Worm (Caenorhabditis elegans) whole organism, midembryonic: ENCODE data around the gene mca-3.

Source experiments
- T22C8.4 ChIP-seq: fragments of 200-800 bp; sonication (Bioruptor generic); IDR thresholded peaks from 2 replicates; pipeline ENCODE4 v1.3.6; 2022; ENCODE audit warnings: missing genetic modification characterization, missing compliant biosample characterization
- cog-1 ChIP-seq: sonication (generic microtip); optimal IDR thresholded peaks from 2 replicates; lab custom pipeline; 2016; ENCODE audit warnings: missing genetic modification characterization, missing compliant biosample characterization
- flt-1 ChIP-seq: fragments of 200-800 bp; sonication (Bioruptor generic); IDR thresholded peaks from 2 replicates; pipeline ENCODE4 v1.3.6; 2022; ENCODE audit warnings: missing genetic modification characterization, missing compliant biosample characterization
- klf-2 ChIP-seq: fragments of 200-800 bp; sonication (Bioruptor generic); conservative IDR thresholded peaks from 2 replicates; pipeline ENCODE4 v1.3.6; 2022; ENCODE audit warnings: missing genetic modification reagents, missing genetic modification characterization, missing compliant biosample characterization
- med-1 ChIP-seq: sonication (generic microtip); optimal IDR thresholded peaks from 2 replicates; lab custom pipeline; 2017; ENCODE audit warnings: missing genetic modification characterization, mild to moderate bottlenecking, missing compliant biosample characterization, antibody characterized with exemption, missing genetic modification reagents; ENCODE audit not compliant: insufficient read depth
- ref-1 ChIP-seq: fragments of 200-800 bp; sonication (Bioruptor generic); conservative IDR thresholded peaks from 2 replicates; pipeline ENCODE4 v1.3.6; 2022; ENCODE audit warnings: missing genetic modification reagents, missing genetic modification characterization, missing compliant biosample characterization
- tab-1 ChIP-seq: fragments of 200-800 bp; sonication (Bioruptor generic); IDR thresholded peaks from 2 replicates; pipeline ENCODE4 v1.3.6; 2022; ENCODE audit warnings: missing genetic modification characterization, missing compliant biosample characterization
- ztf-23 ChIP-seq: fragments of 200-800 bp; sonication (Bioruptor generic); IDR thresholded peaks from 2 replicates; pipeline ENCODE4 v1.3.6; 2022; ENCODE audit warnings: missing genetic modification reagents, missing genetic modification characterization, missing compliant biosample characterization
- ztf-29 ChIP-seq: fragments of 200-800 bp; sonication (Bioruptor generic); IDR thresholded peaks from 2 replicates; pipeline ENCODE4 v1.3.6; 2022; ENCODE audit warnings: missing genetic modification reagents, missing genetic modification characterization, missing compliant biosample characterization

DNA sequence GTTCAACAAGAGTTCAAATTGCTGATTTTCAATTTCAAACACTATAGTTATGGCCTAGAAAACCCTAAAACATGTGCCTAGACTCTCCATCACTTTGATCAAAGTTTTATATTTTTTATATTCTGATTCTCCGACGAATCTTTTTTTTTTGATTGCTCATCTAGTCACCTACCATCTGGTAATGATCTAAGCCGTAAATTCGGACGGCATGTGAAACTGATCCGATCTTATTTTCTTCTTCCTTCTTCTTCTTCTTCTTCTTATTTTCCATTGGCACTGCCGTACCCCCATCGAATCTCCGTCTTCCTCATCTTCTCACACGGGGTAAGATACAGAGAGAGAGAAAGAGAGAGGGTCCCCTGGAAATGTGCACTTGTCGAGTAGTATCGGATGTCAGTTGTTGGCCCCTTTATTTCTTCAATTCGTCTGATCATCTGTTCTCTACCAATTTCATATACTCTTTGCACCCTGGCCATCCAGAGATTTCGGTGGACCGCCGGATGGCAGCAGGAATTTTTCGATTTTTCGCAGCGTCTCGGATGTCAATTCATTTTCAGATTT is 35.8 kb upstream of the mca-3 start:
- no peak for TF ChIP-seq tab-1 (GFP tag; lab: Robert Waterston, UW)
- TF ChIP-seq klf-2 (GFP tag; lab: Robert Waterston, UW): no peak
- no peak for TF ChIP-seq T22C8.4
- TF ChIP-seq flt-1: no peak
- TF ChIP-seq ztf-29 (GFP tag; lab: Robert Waterston, UW): no peak
- TF ChIP-seq cog-1 (tag; lab: Kevin White, UChicago): no peak
- no peak for TF ChIP-seq ztf-23 (GFP tag; lab: Robert Waterston, UW)
- TF ChIP-seq med-1: no peak
- TF ChIP-seq ref-1 (GFP tag; lab: Robert Waterston, UW): no peak
